Worm (Caenorhabditis elegans) whole organism, L4/young adult: ENCODE measurements around the gene Y38E10A.14.

Experiments used
- W03F9.2 ChIP-seq: fragments of 150-350 bp; optimal IDR thresholded peaks from 2 replicates; lab custom pipeline; 2014; ENCODE audit warnings: missing biosample characterization, missing genetic modification characterization
- dao-5 ChIP-seq: sonication (generic microtip); optimal IDR thresholded peaks from 2 replicates; lab custom pipeline; 2016; ENCODE audit warnings: missing genotype, missing genetic modification characterization, moderate library complexity, missing compliant biosample characterization
- him-1 ChIP-seq: sonication (generic microtip); optimal IDR thresholded peaks from 2 replicates; lab custom pipeline; 2016; ENCODE audit warnings: missing genotype, missing genetic modification reagents, missing genetic modification characterization, missing compliant biosample characterization

ce11 chrII:12668874-12669273 lies 44.5 kb upstream of the Y38E10A.14 start:
- TF ChIP-seq him-1 (no peak), dao-5 (tag; lab: Kevin White, UChicago) (no peak), W03F9.2 (tag; lab: Kevin White, UChicago) (no peak)
